Worm (Caenorhabditis elegans) whole organism, L2 larva: Measurements from ENCODE around the gene srh-111.

ENCODE experiments used
- C34F6.9 ChIP-seq: fragments of 150-350 bp; optimal IDR thresholded peaks from 2 replicates; lab custom pipeline; 2014; ENCODE audit warnings: missing biosample characterization, missing genetic modification characterization
- F13H6.1 ChIP-seq: sonication (generic microtip); optimal IDR thresholded peaks from 2 replicates; lab custom pipeline; 2016; ENCODE audit warnings: missing genetic modification characterization, missing compliant biosample characterization
- R02D3.7 ChIP-seq: fragments of 150-350 bp; optimal IDR thresholded peaks from 2 replicates; lab custom pipeline; 2014; ENCODE audit warnings: missing biosample characterization, missing genetic modification characterization
- Y55F3AM.14 ChIP-seq: fragments of 200-800 bp; sonication (Bioruptor generic); optimal IDR thresholded peaks from 2 replicates; lab custom pipeline; 2018; ENCODE audit warnings: mild to moderate bottlenecking, missing genetic modification characterization, missing compliant biosample characterization
- ZK546.5 ChIP-seq: sonication (generic microtip); optimal IDR thresholded peaks from 2 replicates; lab custom pipeline; 2017; ENCODE audit warnings: missing biosample characterization, missing genetic modification characterization
- blmp-1 ChIP-seq: sonication (generic microtip); optimal IDR thresholded peaks from 2 replicates; lab custom pipeline; 2017; ENCODE audit warnings: missing genetic modification characterization, mild to moderate bottlenecking, missing compliant biosample characterization, antibody characterized with exemption, moderate library complexity; ENCODE audit not compliant: insufficient read depth
- ceh-16 ChIP-seq: fragments of 150-350 bp; optimal IDR thresholded peaks from 2 replicates; lab custom pipeline; 2014; ENCODE audit warnings: missing biosample characterization, missing genetic modification characterization
- crh-2 ChIP-seq: sonication (generic microtip); optimal IDR thresholded peaks from 2 replicates; lab custom pipeline; 2017; ENCODE audit warnings: missing biosample characterization, missing genetic modification characterization
- dmd-4 ChIP-seq: sonication (generic microtip); optimal IDR thresholded peaks from 2 replicates; lab custom pipeline; 2017; ENCODE audit warnings: missing biosample characterization, missing genetic modification characterization
- egl-27 ChIP-seq: sonication (generic microtip); optimal IDR thresholded peaks from 3 replicates; lab custom pipeline; 2017; ENCODE audit warnings: missing biosample characterization, missing genetic modification reagents, missing genetic modification characterization
- elt-3 ChIP-seq: sonication (generic microtip); optimal IDR thresholded peaks from 2 replicates; lab custom pipeline; 2017; ENCODE audit warnings: missing biosample characterization, missing genetic modification characterization
- gmeb-1 ChIP-seq: fragments of 150-350 bp; optimal IDR thresholded peaks from 2 replicates; lab custom pipeline; 2014; ENCODE audit warnings: missing biosample characterization, missing genetic modification characterization
- lin-11 ChIP-seq: fragments of 150-350 bp; sonication (generic microtip); optimal IDR thresholded peaks from 2 replicates; lab custom pipeline; 2014; ENCODE audit warnings: missing biosample characterization, missing genetic modification characterization, inconsistent platforms, mixed read lengths
- lin-13 ChIP-seq: fragments of 150-350 bp; optimal IDR thresholded peaks from 2 replicates; lab custom pipeline; 2014; ENCODE audit warnings: missing biosample characterization, missing genetic modification reagents, missing genetic modification characterization
- lin-39 ChIP-seq: fragments of 150-350 bp; optimal IDR thresholded peaks from 2 replicates; lab custom pipeline; 2014; ENCODE audit warnings: missing biosample characterization, missing genetic modification reagents, missing genetic modification characterization
- lsy-2 ChIP-seq, 2 experiments: fragments of 150-350 bp in 1 of 2; sonication (generic microtip) in 1 of 2; optimal IDR thresholded peaks; 2 replicates each; lab custom pipeline; 2014 to 2017; ENCODE audit warnings: missing biosample characterization in 2 of 2, missing genetic modification characterization in 2 of 2
- mab-5 ChIP-seq: fragments of 150-350 bp; optimal IDR thresholded peaks from 2 replicates; lab custom pipeline; 2014; ENCODE audit warnings: missing biosample characterization, missing genetic modification characterization
- mbf-1 ChIP-seq: sonication (generic microtip); optimal IDR thresholded peaks from 2 replicates; lab custom pipeline; 2017; ENCODE audit warnings: missing biosample characterization, missing genetic modification characterization
- mdl-1 ChIP-seq, 2 experiments: fragments of 150-350 bp in 1 of 2; sonication (generic microtip) in 1 of 2; optimal IDR thresholded peaks; 2 replicates each; lab custom pipeline; 2017; ENCODE audit warnings: missing biosample characterization in 2 of 2, missing genetic modification characterization in 2 of 2
- nhr-12 ChIP-seq: fragments of 150-350 bp; optimal IDR thresholded peaks from 2 replicates; lab custom pipeline; 2014; ENCODE audit warnings: missing biosample characterization, missing genetic modification characterization
- nhr-129 ChIP-seq: fragments of 150-350 bp; optimal IDR thresholded peaks from 2 replicates; lab custom pipeline; 2014; ENCODE audit warnings: missing biosample characterization, missing genetic modification characterization
- nhr-23 ChIP-seq: fragments of 150-350 bp; optimal IDR thresholded peaks from 2 replicates; lab custom pipeline; 2014; ENCODE audit warnings: missing biosample characterization, missing genetic modification reagents, missing genetic modification characterization
- nhr-237 ChIP-seq: fragments of 150-350 bp; optimal IDR thresholded peaks from 2 replicates; lab custom pipeline; 2014; ENCODE audit warnings: missing biosample characterization, missing genetic modification characterization
- nhr-6 ChIP-seq: fragments of 150-350 bp; optimal IDR thresholded peaks from 2 replicates; lab custom pipeline; 2014; ENCODE audit warnings: missing biosample characterization, missing genetic modification characterization
- skn-1 ChIP-seq: sonication (generic microtip); optimal IDR thresholded peaks from 2 replicates; lab custom pipeline; 2017; ENCODE audit warnings: missing biosample characterization, missing genetic modification characterization
- sma-3 ChIP-seq: sonication (generic microtip); optimal IDR thresholded peaks from 2 replicates; lab custom pipeline; 2016; ENCODE audit warnings: missing genetic modification reagents, missing genetic modification characterization, missing compliant biosample characterization
- sma-9 ChIP-seq, 2 experiments: fragments of 150-350 bp in 1 of 2; sonication (generic microtip) in 1 of 2; optimal IDR thresholded peaks; 2 replicates each; lab custom pipeline; 2014 to 2016; ENCODE audit warnings: missing genetic modification characterization in 2 of 2, mild to moderate bottlenecking in 1 of 2, missing biosample characterization in 1 of 2, missing compliant biosample characterization in 1 of 2, missing genetic modification reagents in 1 of 2, moderate library complexity in 1 of 2
- snpc-4 ChIP-seq: fragments of 150-350 bp; optimal IDR thresholded peaks from 2 replicates; lab custom pipeline; 2014; ENCODE audit warnings: missing biosample characterization, missing genetic modification characterization
- unc-39 ChIP-seq: fragments of 150-350 bp; optimal IDR thresholded peaks from 2 replicates; lab custom pipeline; 2014; ENCODE audit warnings: missing biosample characterization, missing genetic modification characterization
- unc-55 ChIP-seq: fragments of 150-350 bp; sonication (generic microtip); optimal IDR thresholded peaks from 3 replicates; lab custom pipeline; 2014; ENCODE audit warnings: missing biosample characterization, missing genetic modification reagents, missing genetic modification characterization
- unc-62 ChIP-seq: fragments of 150-350 bp; optimal IDR thresholded peaks from 2 replicates; lab custom pipeline; 2014; ENCODE audit warnings: missing biosample characterization, missing genetic modification reagents, missing genetic modification characterization
- zag-1 ChIP-seq: fragments of 150-350 bp; optimal IDR thresholded peaks from 2 replicates; lab custom pipeline; 2014; ENCODE audit warnings: missing biosample characterization, missing genetic modification characterization
- ztf-1 ChIP-seq: fragments of 200-800 bp; sonication (Bioruptor generic); conservative IDR thresholded peaks from 2 replicates; pipeline ENCODE4 v1.3.6; 2022; ENCODE audit warnings: missing genetic modification characterization, missing compliant biosample characterization

The srh-111 gene

ce11 chrV:17485078-17485477, at the start of gene srh-111:
Gene srh-111 (minus strand): TSS chrV:17485178.
- no peak for TF ChIP-seq unc-62
- no peak for TF ChIP-seq elt-3
- no peak for TF ChIP-seq lin-39 (tag; lab: Kevin White, UChicago)
- no peak for TF ChIP-seq mbf-1 (tag; lab: Kevin White, UChicago)
- no peak for TF ChIP-seq unc-55 (GFP tag; lab: Kevin White, UChicago)
- no peak for TF ChIP-seq egl-27 (tag; lab: Kevin White, UChicago)

ce11 chrV:17533200-17533599, 48.2 kb upstream of the srh-111 start:
- TF ChIP-seq zag-1 (tag; lab: Kevin White, UChicago): no peak

- TF ChIP-seq nhr-129 (tag; lab: Kevin White, UChicago) (no peak), nhr-237 (no peak), mdl-1 (tag; optimal IDR thresholded peaks at IDR 0.05; lab: Kevin White, UChicago) (no peak), lin-39 (tag; lab: Kevin White, UChicago) (no peak), lin-11 (tag; lab: Kevin White, UChicago) (no peak), unc-55 (GFP tag; lab: Kevin White, UChicago) (no peak), skn-1 (no peak), lsy-2 (tag; optimal IDR thresholded peaks at IDR 0.05; lab: Kevin White, UChicago) (no peak), ztf-1 (GFP tag; lab: Robert Waterston, UW) (no peak), nhr-12 (no peak), ceh-16 (tag; lab: Kevin White, UChicago) (no peak), snpc-4 (tag; lab: Kevin White, UChicago) (no peak), unc-39 (tag; lab: Kevin White, UChicago) (no peak), Y55F3AM.14 (GFP tag; lab: Kevin White, UChicago) (no peak), C34F6.9 (tag; lab: Kevin White, UChicago) (no peak), nhr-6 (no peak), mab-5 (tag; lab: Kevin White, UChicago) (no peak), sma-9 (GFP tag; optimal IDR thresholded peaks at IDR 0.05; lab: Kevin White, UChicago) (no peak), sma-9 (tag; optimal IDR thresholded peaks at IDR 0.05; lab: Kevin White, UChicago) (no peak)
Measured at ce11 chrV:17532686-17533085, 47.7 kb upstream of the srh-111 start, which contains the start of gene C18D4.3. Gene C18D4.3 (minus strand): TSS chrV:17532786.

DNA sequence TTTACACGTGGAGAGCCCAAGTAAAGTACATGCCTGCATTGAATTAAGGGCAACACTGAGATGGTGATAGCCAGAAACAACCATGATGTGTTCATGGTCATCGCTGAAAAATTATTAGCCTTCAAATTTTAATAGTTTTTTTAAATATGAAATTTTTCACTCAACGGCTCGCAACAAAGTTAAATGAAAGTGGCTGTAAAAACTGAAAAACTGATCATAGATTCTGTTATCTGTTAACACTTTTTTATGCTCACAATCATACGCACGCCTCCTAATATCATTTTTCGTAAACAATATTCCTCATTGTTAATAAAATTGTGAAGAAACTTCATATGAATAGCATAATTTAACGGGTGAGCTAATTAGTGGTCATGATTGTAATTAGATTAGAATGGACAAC, 46.4 kb upstream of the srh-111 start, which contains the start of gene C18D4.4:
C18D4.4 (minus strand) TSS at position 101 of the 400 bp plus-strand sequence.
- TF ChIP-seq snpc-4 (tag; lab: Kevin White, UChicago): no peak
- TF ChIP-seq ZK546.5 (tag; lab: Kevin White, UChicago): no peak
- TF ChIP-seq nhr-129 (tag; lab: Kevin White, UChicago): no peak
- TF ChIP-seq F13H6.1 (tag; lab: Kevin White, UChicago): no peak
- no peak for TF ChIP-seq gmeb-1
- no peak for TF ChIP-seq dmd-4
- TF ChIP-seq mdl-1 (tag; optimal IDR thresholded peaks at IDR 0.05; lab: Kevin White, UChicago): no peak
- TF ChIP-seq nhr-237: no peak

- TF ChIP-seq blmp-1 (tag; lab: Kevin White, UChicago) (no peak), lin-13 (no peak), nhr-6 (no peak), lin-11 (tag; lab: Kevin White, UChicago) (no peak)
Measured at ce11 chrV:17530486-17530885, 45.5 kb upstream of the srh-111 start, which contains the start of gene C18D4.12. Gene C18D4.12 (minus strand): TSS chrV:17530586.

ce11 chrV:17527729-17528128, 42.8 kb upstream of the srh-111 start, which contains the start of gene srz-90:
Gene srz-90 (plus strand): TSS chrV:17528029.
- TF ChIP-seq Y55F3AM.14 (GFP tag; lab: Kevin White, UChicago) (no peak), blmp-1 (tag; lab: Kevin White, UChicago) (no peak), R02D3.7 (no peak), nhr-23 (tag; lab: Kevin White, UChicago) (no peak), skn-1 (no peak), sma-3 (GFP tag; lab: Kevin White, UChicago) (no peak), unc-62 (no peak), mdl-1 (tag; optimal IDR thresholded peaks at IDR 0.05; lab: Kevin White, UChicago) (no peak), lin-13 (no peak), crh-2 (tag; lab: Kevin White, UChicago) (no peak)
